Comparison of ENCODE assay signal across 2 worm cellular contexts in genomic region chrII:9172849-9173248, ce11.
A peak's percentile ranks its signal among the peaks of the same experiment; 100 is the strongest.
TF ChIP-seq lines count a peak whose summit lies in the region.

T23G7.2 (minus strand) TSS chrII:9172949.

TF ChIP-seq in whole organism, L1 larva, 84 proteins besides CTCF, POLR2A, EP300 and RAD21:
- TF ChIP-seq blmp-1 (tag; optimal IDR thresholded peaks at IDR 0.05; lab: Kevin White, UChicago) (peak; percentile 21), unc-30 (tag; optimal IDR thresholded peaks at IDR 0.05; lab: Kevin White, UChicago) (no peak)

TF ChIP-seq in whole organism, young adult, 124 proteins besides CTCF, POLR2A, EP300 and RAD21:
- TF ChIP-seq nfya-1 (tag; optimal IDR thresholded peaks at IDR 0.05; lab: Kevin White, UChicago; ENCODE audit: borderline replicate concordance, insufficient read depth) (peak; percentile 29), efl-1 (GFP tag; optimal IDR thresholded peaks at IDR 0.05; lab: Kevin White, UChicago) (no peak)
